Fruit fly (Drosophila melanogaster) whole organism, embryonic: Measurements from ENCODE around the gene CG32344.

Source experiments
- Atf-2 ChIP-seq: fragments of 200-800 bp; sonication (Bioruptor generic); optimal IDR thresholded peaks from 2 replicates; lab custom pipeline; 2016; ENCODE audit warnings: missing biosample characterization, missing genetic modification characterization
- CG12155 ChIP-seq: fragments of 200-800 bp; sonication (Bioruptor generic); optimal IDR thresholded peaks from 3 replicates; lab custom pipeline; 2016; ENCODE audit warnings: missing biosample characterization, missing genetic modification characterization
- CG12391 ChIP-seq: fragments of 200-800 bp; sonication (Bioruptor generic); optimal IDR thresholded peaks from 3 replicates; lab custom pipeline; 2018; ENCODE audit warnings: missing biosample characterization, mild to moderate bottlenecking, missing genetic modification characterization, moderate library complexity
- CG13775 ChIP-seq: fragments of 200-800 bp; sonication (Bioruptor generic); optimal IDR thresholded peaks from 3 replicates; lab custom pipeline; 2017; ENCODE audit warnings: missing biosample characterization, mild to moderate bottlenecking, missing genetic modification characterization
- CG1602 ChIP-seq: fragments of 200-800 bp; sonication (Bioruptor generic); optimal IDR thresholded peaks from 3 replicates; lab custom pipeline; 2016; ENCODE audit warnings: missing biosample characterization, missing genetic modification characterization
- CG16779 ChIP-seq: fragments of 200-800 bp; sonication (Bioruptor generic); IDR thresholded peaks from 2 replicates; pipeline ENCODE4 v1.3.6; 2022; ENCODE audit warnings: missing biosample characterization, missing genetic modification characterization
- CG17186 ChIP-seq: fragments of 200-800 bp; sonication (Bioruptor generic); optimal IDR thresholded peaks from 3 replicates; lab custom pipeline; 2017; ENCODE audit warnings: missing biosample characterization, missing genetic modification reagents, missing genetic modification characterization
- CG17829 ChIP-seq: fragments of 200-800 bp; optimal IDR thresholded peaks from 2 replicates; lab custom pipeline; 2019; ENCODE audit warnings: missing biosample characterization, mild to moderate bottlenecking, missing genetic modification characterization, moderate library complexity
- CG2129 ChIP-seq: fragments of 200-800 bp; sonication (Bioruptor generic); IDR thresholded peaks from 2 replicates; pipeline ENCODE4 v1.3.6; 2022; ENCODE audit warnings: missing biosample characterization, missing genetic modification characterization; ENCODE audit not compliant: partially characterized antibody
- CG34224 ChIP-seq: fragments of 200-800 bp; sonication (Bioruptor generic); IDR thresholded peaks from 3 replicates; pipeline ENCODE4 v1.3.6; 2022; ENCODE audit warnings: missing biosample characterization, missing genetic modification characterization; ENCODE audit not compliant: partially characterized antibody
- CG7987 ChIP-seq: fragments of 200-800 bp; sonication (Bioruptor generic); optimal IDR thresholded peaks from 2 replicates; lab custom pipeline; 2018; ENCODE audit warnings: missing biosample characterization, mild to moderate bottlenecking, missing genetic modification characterization, moderate library complexity
- CG8924 ChIP-seq: fragments of 200-800 bp; optimal IDR thresholded peaks from 3 replicates; lab custom pipeline; 2019; ENCODE audit warnings: missing biosample characterization, mild to moderate bottlenecking, missing genetic modification characterization, moderate library complexity
- CG9215 ChIP-seq: fragments of 200-800 bp; sonication (Bioruptor generic); IDR thresholded peaks from 2 replicates; pipeline ENCODE4 v1.3.6; 2022; ENCODE audit warnings: missing biosample characterization, missing genetic modification characterization
- Dbx ChIP-seq: fragments of 200-800 bp; sonication (Bioruptor generic); IDR thresholded peaks from 3 replicates; pipeline ENCODE4 v1.3.6; 2022; ENCODE audit warnings: missing biosample characterization, missing genetic modification characterization
- Dp ChIP-seq: fragments of 200-800 bp; sonication (Bioruptor generic); optimal IDR thresholded peaks from 2 replicates; lab custom pipeline; 2018; ENCODE audit warnings: missing biosample characterization, mild to moderate bottlenecking, missing genetic modification characterization, moderate library complexity
- E2f2 ChIP-seq: fragments of 200-800 bp; sonication (Bioruptor generic); IDR thresholded peaks from 2 replicates; pipeline ENCODE4 v1.3.6; 2022; ENCODE audit warnings: missing biosample characterization, missing genetic modification characterization
- Ets65A ChIP-seq: fragments of 200-800 bp; sonication (Bioruptor generic); peaks from one replicate; lab custom pipeline; 2016; ENCODE audit warnings: missing biosample characterization, missing genetic modification characterization
- Fer1 ChIP-seq: fragments of 200-800 bp; sonication (Bioruptor generic); optimal IDR thresholded peaks from 2 replicates; lab custom pipeline; 2017; ENCODE audit warnings: missing biosample characterization, mild to moderate bottlenecking, missing genetic modification characterization
- Gsc ChIP-seq: fragments of 200-800 bp; sonication (Bioruptor generic); IDR thresholded peaks from 2 replicates; pipeline ENCODE4 v1.3.6; 2022; ENCODE audit warnings: missing biosample characterization, missing genetic modification characterization
- HmgZ ChIP-seq: fragments of 200-800 bp; sonication (Bioruptor generic); optimal IDR thresholded peaks from 2 replicates; lab custom pipeline; 2018; ENCODE audit warnings: missing biosample characterization, mild to moderate bottlenecking, missing genetic modification characterization
- Hsf ChIP-seq: fragments of 200-800 bp; sonication (Bioruptor generic); optimal IDR thresholded peaks from 3 replicates; lab custom pipeline; 2016; ENCODE audit warnings: missing biosample characterization, missing genetic modification characterization
- Kr ChIP-seq: fragments of 200-800 bp; sonication (Bioruptor generic); optimal IDR thresholded peaks from 2 replicates; lab custom pipeline; 2017; ENCODE audit warnings: missing biosample characterization, mild to moderate bottlenecking, missing genetic modification characterization
- Mad ChIP-seq: fragments of 200-800 bp; sonication (Bioruptor generic); optimal IDR thresholded peaks from 2 replicates; lab custom pipeline; 2016; ENCODE audit warnings: missing biosample characterization, missing genetic modification characterization
- Med ChIP-seq: fragments of 200-800 bp; sonication (Bioruptor generic); peaks from one replicate; lab custom pipeline; 2016; ENCODE audit warnings: missing biosample characterization, missing genetic modification characterization, mild to moderate bottlenecking, inconsistent platforms, moderate library complexity
- NC2β ChIP-seq: fragments of 200-800 bp; sonication (Bioruptor generic); optimal IDR thresholded peaks from 2 replicates; lab custom pipeline; 2016; ENCODE audit warnings: missing biosample characterization, missing genetic modification characterization
- Opbp ChIP-seq: fragments of 200-800 bp; sonication (Bioruptor generic); IDR thresholded peaks from 3 replicates; pipeline ENCODE4 v1.3.6; 2022; ENCODE audit warnings: missing biosample characterization, missing genetic modification characterization; ENCODE audit not compliant: partially characterized antibody
- Scr ChIP-seq: fragments of 200-800 bp; sonication (Bioruptor generic); IDR thresholded peaks from 2 replicates; pipeline ENCODE4 v1.3.6; 2022; ENCODE audit warnings: missing biosample characterization, missing genetic modification characterization; ENCODE audit not compliant: partially characterized antibody
- ab ChIP-seq: fragments of 200-800 bp; sonication (Bioruptor generic); optimal IDR thresholded peaks from 2 replicates; lab custom pipeline; 2016; ENCODE audit warnings: missing biosample characterization, missing genetic modification characterization
- aop ChIP-seq: fragments of 200-800 bp; sonication (Bioruptor generic); IDR thresholded peaks from 2 replicates; pipeline ENCODE4 v1.3.6; 2022; ENCODE audit warnings: missing biosample characterization, missing genetic modification characterization
- bsh ChIP-seq, 2 experiments: fragments of 200-800 bp; sonication (Bioruptor generic); optimal IDR thresholded peaks; 2 replicates each; lab custom pipeline; 2017 to 2018; ENCODE audit warnings: mild to moderate bottlenecking in 2 of 2, missing biosample characterization in 2 of 2, missing genetic modification characterization in 2 of 2, moderate library complexity in 1 of 2
- danr ChIP-seq: fragments of 200-800 bp; sonication (Bioruptor generic); IDR thresholded peaks from 2 replicates; pipeline ENCODE4 v1.3.6; 2022; ENCODE audit warnings: missing biosample characterization, missing genetic modification characterization
- dm ChIP-seq: fragments of 200-800 bp; sonication (Bioruptor generic); optimal IDR thresholded peaks from 3 replicates; lab custom pipeline; 2016; ENCODE audit warnings: missing biosample characterization, missing genetic modification characterization
- ewg ChIP-seq: fragments of 200-800 bp; sonication (Bioruptor generic); optimal IDR thresholded peaks from 3 replicates; lab custom pipeline; 2017; ENCODE audit warnings: mild to moderate bottlenecking, missing biosample characterization, missing genetic modification reagents, missing genetic modification characterization
- gcm ChIP-seq: fragments of 200-800 bp; sonication (Bioruptor generic); optimal IDR thresholded peaks from 2 replicates; lab custom pipeline; 2019; ENCODE audit warnings: missing biosample characterization, mild to moderate bottlenecking, missing genetic modification characterization, moderate library complexity
- gfzf ChIP-seq: fragments of 200-800 bp; sonication (Bioruptor generic); optimal IDR thresholded peaks from 2 replicates; lab custom pipeline; 2016; ENCODE audit warnings: missing biosample characterization, mild to moderate bottlenecking, missing genetic modification characterization, moderate library complexity
- jumu ChIP-seq: fragments of 200-800 bp; sonication (Bioruptor generic); optimal IDR thresholded peaks from 3 replicates; lab custom pipeline; 2016; ENCODE audit warnings: missing biosample characterization, missing genetic modification characterization
- lbe ChIP-seq: fragments of 200-800 bp; sonication (Bioruptor generic); optimal IDR thresholded peaks from 2 replicates; lab custom pipeline; 2016; ENCODE audit warnings: missing biosample characterization, mild to moderate bottlenecking, missing genetic modification characterization
- lmd ChIP-seq: fragments of 200-800 bp; sonication (Bioruptor generic); IDR thresholded peaks from 2 replicates; pipeline ENCODE4 v1.3.6; 2022; ENCODE audit warnings: missing biosample characterization, missing genetic modification characterization
- lola ChIP-seq, 3 experiments: fragments of >200 bp in 2 of 3; fragments of 200-800 bp in 1 of 3; sonication (Bioruptor generic) in 1 of 3; optimal IDR thresholded peaks; 2 replicates each; lab custom pipeline; 2017 to 2019; ENCODE audit warnings: missing biosample characterization in 3 of 3, missing genetic modification characterization in 3 of 3, mild to moderate bottlenecking in 1 of 3, moderate library complexity in 1 of 3
- prd ChIP-seq, 3 experiments: fragments of >200 bp in 2 of 3; fragments of 200-800 bp in 1 of 3; sonication (Bioruptor generic) in 1 of 3; optimal IDR thresholded peaks in 2 of 3; IDR thresholded peaks in 1 of 3; 2 replicates in 2 of 3; 3 replicates in 1 of 3; pipeline versions ENCODE4 v1.3.6 to Lab custom; 2017 to 2022; ENCODE audit warnings: missing biosample characterization in 1 of 3, missing genetic modification characterization in 1 of 3
- repo ChIP-seq: fragments of 200-800 bp; sonication (Bioruptor generic); optimal IDR thresholded peaks from 2 replicates; lab custom pipeline; 2016; ENCODE audit warnings: missing biosample characterization, missing genetic modification characterization
- rib ChIP-seq: fragments of 200-800 bp; sonication (Bioruptor generic); IDR thresholded peaks from 2 replicates; pipeline ENCODE4 v1.3.6; 2022; ENCODE audit warnings: missing biosample characterization, missing genetic modification characterization
- sima ChIP-seq: fragments of 200-800 bp; sonication (Bioruptor generic); optimal IDR thresholded peaks from 2 replicates; lab custom pipeline; 2016; ENCODE audit warnings: missing biosample characterization, missing genetic modification characterization
- trem ChIP-seq: fragments of 200-800 bp; optimal IDR thresholded peaks from 3 replicates; lab custom pipeline; 2019; ENCODE audit warnings: missing biosample characterization, mild to moderate bottlenecking, missing genetic modification characterization, moderate library complexity
- unc-4 ChIP-seq: fragments of 200-800 bp; sonication (Bioruptor generic); IDR thresholded peaks from 2 replicates; pipeline ENCODE4 v1.3.6; 2022; ENCODE audit warnings: missing biosample characterization, missing genetic modification characterization; ENCODE audit not compliant: partially characterized antibody
- unpg ChIP-seq: fragments of 200-800 bp; sonication (Bioruptor generic); optimal IDR thresholded peaks from 3 replicates; lab custom pipeline; 2018; ENCODE audit warnings: missing biosample characterization, mild to moderate bottlenecking, missing genetic modification characterization, moderate library complexity
- zen2 ChIP-seq: fragments of 200-800 bp; sonication (Bioruptor generic); IDR thresholded peaks from 3 replicates; pipeline ENCODE4 v1.3.6; 2022; ENCODE audit warnings: missing biosample characterization, missing genetic modification characterization; ENCODE audit not compliant: partially characterized antibody
- zf30C ChIP-seq: fragments of 200-800 bp; sonication (Bioruptor generic); optimal IDR thresholded peaks from 3 replicates; lab custom pipeline; 2018; ENCODE audit warnings: missing biosample characterization, mild to moderate bottlenecking, missing genetic modification characterization
- zfh2 ChIP-seq: fragments of 200-800 bp; sonication (Bioruptor generic); optimal IDR thresholded peaks from 2 replicates; lab custom pipeline; 2016; ENCODE audit warnings: missing biosample characterization, missing genetic modification characterization

Gene CG32344

DNA sequence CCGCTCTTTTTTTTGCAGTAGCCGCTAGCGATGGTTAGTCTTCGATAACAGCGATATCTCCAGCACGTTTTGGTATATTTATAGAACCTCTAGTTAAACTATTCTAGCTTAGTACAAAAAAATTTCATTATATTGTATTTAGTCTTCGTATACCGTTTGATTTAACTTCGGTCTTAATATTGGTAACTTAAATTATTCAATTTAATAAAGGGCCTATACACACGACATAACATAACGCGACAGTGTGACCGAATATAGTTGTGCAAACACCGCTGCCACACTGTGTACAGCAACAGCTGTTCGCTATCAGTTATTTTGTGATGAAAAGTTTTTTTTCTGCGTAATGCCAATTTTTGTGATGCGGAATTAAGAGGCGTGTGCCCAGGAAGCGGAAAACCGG lies 36.7 kb upstream of the CG32344 start, which contains the start of the genes Cdc5 and CG1233 (continued):
- TF ChIP-seq Med (GFP tag; lab: Kevin White, UChicago): peak; percentile 88
- TF ChIP-seq Scr (GFP tag; lab: Robert Waterston, UW): peak; percentile 60
- TF ChIP-seq rib (GFP tag; lab: Robert Waterston, UW): 0 out of 2 replicates have a peak, but pooled peaks have one; percentile 16
- peak; percentile 38 for TF ChIP-seq dm (GFP tag; lab: Kevin White, UChicago)
- TF ChIP-seq lmd (GFP tag; lab: Robert Waterston, UW): 0 out of 2 replicates have a peak, but pooled peaks have one; percentile 18
- peak; percentile 19; the same call in 1 of the 2 replicates for TF ChIP-seq E2f2 (GFP tag; lab: Robert Waterston, UW)
- no peak for TF ChIP-seq unpg (GFP tag; lab: Kevin White, UChicago)
- TF ChIP-seq Atf-2: no peak
- TF ChIP-seq CG12155 (GFP tag; lab: Kevin White, UChicago): peak; percentile 43
- TF ChIP-seq ab (GFP tag; lab: Kevin White, UChicago): no peak
- peak; percentile 64 for TF ChIP-seq CG13775 (GFP tag; lab: Kevin White, UChicago)
- no peak for TF ChIP-seq aop (GFP tag; lab: Robert Waterston, UW)
- TF ChIP-seq bsh (GFP tag; optimal IDR thresholded peaks at IDR 0.05; lab: Kevin White, UChicago): peak in 1 of 2 experiments; percentile 42
- peak; percentile 62; the same call in 2 of the 3 replicates for TF ChIP-seq CG34224 (GFP tag; lab: Robert Waterston, UW)
- peak; percentile 20 for TF ChIP-seq repo (GFP tag; lab: Kevin White, UChicago)
- peak; percentile 71 for TF ChIP-seq CG17829 (tag; lab: Kevin White, UChicago)
- peak; percentile 25 for TF ChIP-seq NC2β
- TF ChIP-seq sima (GFP tag; lab: Kevin White, UChicago): no peak
- TF ChIP-seq Opbp (GFP tag; lab: Robert Waterston, UW): peak; percentile 65; the same call in 1 of the 3 replicates
- TF ChIP-seq Ets65A (GFP tag; lab: Kevin White, UChicago): peak; percentile 79
- no peak for TF ChIP-seq CG2129
- TF ChIP-seq zfh2 (GFP tag; lab: Kevin White, UChicago): peak; percentile 22
- no peak for TF ChIP-seq zen2 (GFP tag; lab: Robert Waterston, UW)
- TF ChIP-seq Gsc (GFP tag; lab: Robert Waterston, UW): no peak
- no peak for TF ChIP-seq lbe (GFP tag; lab: Kevin White, UChicago)
- TF ChIP-seq jumu (GFP tag; lab: Kevin White, UChicago): peak; percentile 0
- 0 out of 2 replicates have a peak, but pooled peaks have one; percentile 5 for TF ChIP-seq CG9215 (GFP tag; lab: Robert Waterston, UW)
- peak; percentile 58 for TF ChIP-seq Hsf
- no peak for TF ChIP-seq CG1602
- peak; percentile 36 for TF ChIP-seq Dp (GFP tag; lab: Kevin White, UChicago)
- TF ChIP-seq zf30C (GFP tag; lab: Kevin White, UChicago): no peak
- TF ChIP-seq CG8924 (tag; lab: Kevin White, UChicago): peak; percentile 44
- TF ChIP-seq HmgZ (tag; lab: Kevin White, UChicago): peak; percentile 54
- peak in 1 of 3 experiments; percentile 70 for TF ChIP-seq lola (GFP tag; optimal IDR thresholded peaks at IDR 0.05; lab: Kevin White, UChicago)
- no peak for TF ChIP-seq Fer1
- peak; percentile 82 for TF ChIP-seq CG12391 (tag; lab: Kevin White, UChicago)
- TF ChIP-seq CG16779 (GFP tag; lab: Robert Waterston, UW): no peak
- no peak for TF ChIP-seq danr (GFP tag; lab: Robert Waterston, UW)
- TF ChIP-seq Dbx (GFP tag; lab: Robert Waterston, UW): peak; percentile 57; the same call in 2 of the 3 replicates
- TF ChIP-seq Mad (GFP tag; lab: Kevin White, UChicago): peak; percentile 76
- peak; percentile 31 for TF ChIP-seq CG7987 (GFP tag; lab: Kevin White, UChicago)
- no peak for TF ChIP-seq prd (optimal IDR thresholded peaks at IDR 0.05; lab: Kevin White, UChicago)
- peak; percentile 31; the same call in 1 of the 3 replicates for TF ChIP-seq prd (GFP tag; IDR thresholded peaks at IDR 0.05; lab: Robert Waterston, UW)
- TF ChIP-seq gcm (GFP tag; lab: Kevin White, UChicago): no peak
- TF ChIP-seq ewg: peak; percentile 45
- peak; percentile 87 for TF ChIP-seq trem (tag; lab: Kevin White, UChicago)
- TF ChIP-seq CG17186: peak; percentile 32
- TF ChIP-seq Kr (GFP tag; lab: Kevin White, UChicago): no peak
- TF ChIP-seq gfzf (GFP tag; lab: Kevin White, UChicago): peak; percentile 66
- TF ChIP-seq unc-4 (GFP tag; lab: Robert Waterston, UW): peak; percentile 57; the same call in 1 of the 2 replicates
